Fruit fly (Drosophila melanogaster) whole organism, embryonic: ENCODE measurements around the gene CG8281.

Experiments
- CG10979 ChIP-seq: fragments of 200-800 bp; sonication (Bioruptor generic); optimal IDR thresholded peaks from 2 replicates; lab custom pipeline; 2018; ENCODE audit warnings: missing biosample characterization, mild to moderate bottlenecking, missing genetic modification characterization, moderate library complexity
- CG11504 ChIP-seq: fragments of 200-800 bp; sonication (Bioruptor generic); optimal IDR thresholded peaks from 3 replicates; lab custom pipeline; 2019; ENCODE audit warnings: missing biosample characterization, mild to moderate bottlenecking, missing genetic modification characterization, moderate library complexity
- CG11560 ChIP-seq: fragments of 200-800 bp; sonication (Bioruptor generic); IDR thresholded peaks from 3 replicates; pipeline ENCODE4 v1.3.6; 2022; ENCODE audit warnings: missing biosample characterization, missing genetic modification characterization
- CG11723 ChIP-seq: fragments of 200-800 bp; sonication (Bioruptor generic); optimal IDR thresholded peaks from 2 replicates; lab custom pipeline; 2017; ENCODE audit warnings: missing biosample characterization, mild to moderate bottlenecking, missing genetic modification characterization
- CG15696 ChIP-seq: fragments of 200-800 bp; sonication (Bioruptor generic); optimal IDR thresholded peaks from 2 replicates; lab custom pipeline; 2019; ENCODE audit warnings: missing biosample characterization, mild to moderate bottlenecking, missing genetic modification characterization, moderate library complexity
- CG16815 ChIP-seq: fragments of 200-800 bp; sonication (Bioruptor generic); optimal IDR thresholded peaks from 3 replicates; lab custom pipeline; 2017; ENCODE audit warnings: missing biosample characterization, mild to moderate bottlenecking, missing genetic modification characterization
- CG17612 ChIP-seq: fragments of 200-800 bp; sonication (Bioruptor generic); IDR thresholded peaks from 2 replicates; pipeline ENCODE4 v1.3.6; 2022; ENCODE audit warnings: missing biosample characterization, missing genetic modification characterization
- CG2199 ChIP-seq: fragments of 200-800 bp; sonication (Bioruptor generic); IDR thresholded peaks from 3 replicates; pipeline ENCODE4 v1.3.6; 2022; ENCODE audit warnings: missing biosample characterization, missing genetic modification characterization
- CG2678 ChIP-seq: fragments of 200-800 bp; sonication (Bioruptor generic); optimal IDR thresholded peaks from 3 replicates; lab custom pipeline; 2019; ENCODE audit warnings: missing biosample characterization, mild to moderate bottlenecking, missing genetic modification characterization, moderate library complexity
- CG2875 ChIP-seq: fragments of 200-800 bp; sonication (Bioruptor generic); optimal IDR thresholded peaks from 2 replicates; lab custom pipeline; 2017; ENCODE audit warnings: missing biosample characterization, mild to moderate bottlenecking, missing genetic modification characterization, missing genetic modification reagents
- CG32532 ChIP-seq: fragments of 200-800 bp; sonication (Bioruptor generic); IDR thresholded peaks from 2 replicates; pipeline ENCODE4 v1.3.6; 2022; ENCODE audit warnings: missing biosample characterization, missing genetic modification characterization
- CG3281 ChIP-seq: fragments of 200-800 bp; sonication (Bioruptor generic); optimal IDR thresholded peaks from 3 replicates; lab custom pipeline; 2017; ENCODE audit warnings: missing biosample characterization, mild to moderate bottlenecking, missing genetic modification characterization
- CG34224 ChIP-seq: fragments of 200-800 bp; sonication (Bioruptor generic); IDR thresholded peaks from 3 replicates; pipeline ENCODE4 v1.3.6; 2022; ENCODE audit warnings: missing biosample characterization, missing genetic modification characterization; ENCODE audit not compliant: partially characterized antibody
- CG34422 ChIP-seq: fragments of 200-800 bp; sonication (Bioruptor generic); IDR thresholded peaks from 3 replicates; pipeline ENCODE4 v1.3.6; 2022; ENCODE audit warnings: missing biosample characterization, missing genetic modification characterization
- CG3847 ChIP-seq: fragments of 200-800 bp; sonication (Bioruptor generic); IDR thresholded peaks from 2 replicates; pipeline ENCODE4 v1.3.6; 2022; ENCODE audit warnings: missing biosample characterization, missing genetic modification characterization
- CG5180 ChIP-seq: fragments of 200-800 bp; sonication (Bioruptor generic); optimal IDR thresholded peaks from 3 replicates; lab custom pipeline; 2017; ENCODE audit warnings: missing biosample characterization, missing genetic modification characterization, mild to moderate bottlenecking, moderate library complexity, missing genetic modification reagents
- CG6689 ChIP-seq: fragments of 200-800 bp; sonication (Bioruptor generic); IDR thresholded peaks from 2 replicates; pipeline ENCODE4 v1.3.6; 2022; ENCODE audit warnings: missing biosample characterization, missing genetic modification characterization
- CG6765 ChIP-seq: fragments of 200-800 bp; sonication (Bioruptor generic); optimal IDR thresholded peaks from 3 replicates; lab custom pipeline; 2017; ENCODE audit warnings: missing biosample characterization, mild to moderate bottlenecking, missing genetic modification characterization
- CG8281 ChIP-seq: fragments of 200-800 bp; sonication (Bioruptor generic); optimal IDR thresholded peaks from 2 replicates; lab custom pipeline; 2018; ENCODE audit warnings: missing biosample characterization, mild to moderate bottlenecking, missing genetic modification characterization, moderate library complexity
- CG8290 ChIP-seq, 3 experiments: fragments of 200-800 bp; sonication (Bioruptor generic); optimal IDR thresholded peaks; 2 replicates each; lab custom pipeline; 2016 to 2019; ENCODE audit warnings: missing biosample characterization in 3 of 3, missing genetic modification characterization in 3 of 3, mild to moderate bottlenecking in 2 of 3, moderate library complexity in 1 of 3
- CG9876 ChIP-seq: fragments of 200-800 bp; sonication (Bioruptor generic); optimal IDR thresholded peaks from 2 replicates; lab custom pipeline; 2016; ENCODE audit warnings: missing biosample characterization, missing genetic modification characterization
- Chrac-16 ChIP-seq: fragments of 200-800 bp; sonication (Bioruptor generic); optimal IDR thresholded peaks from 3 replicates; lab custom pipeline; 2016; ENCODE audit warnings: missing biosample characterization, missing genetic modification characterization
- Dbx ChIP-seq: fragments of 200-800 bp; sonication (Bioruptor generic); IDR thresholded peaks from 3 replicates; pipeline ENCODE4 v1.3.6; 2022; ENCODE audit warnings: missing biosample characterization, missing genetic modification characterization
- E2f1 ChIP-seq: fragments of 200-800 bp; sonication (Bioruptor generic); IDR thresholded peaks from 2 replicates; pipeline ENCODE4 v1.3.6; 2022; ENCODE audit warnings: missing biosample characterization, missing genetic modification characterization
- Lim3 ChIP-seq: fragments of 200-800 bp; sonication (Bioruptor generic); IDR thresholded peaks from 2 replicates; pipeline ENCODE4 v1.3.6; 2022; ENCODE audit warnings: missing biosample characterization, missing genetic modification characterization
- NFAT ChIP-seq: fragments of 200-800 bp; sonication (Bioruptor generic); IDR thresholded peaks from 2 replicates; pipeline ENCODE4 v1.3.6; 2022; ENCODE audit warnings: missing biosample characterization, missing genetic modification characterization
- Nf-YC ChIP-seq: fragments of 200-800 bp; optimal IDR thresholded peaks from 3 replicates; lab custom pipeline; 2019; ENCODE audit warnings: missing biosample characterization, mild to moderate bottlenecking, missing genetic modification characterization, moderate library complexity
- NfI ChIP-seq: fragments of 200-800 bp; sonication (Bioruptor generic); optimal IDR thresholded peaks from 3 replicates; lab custom pipeline; 2018; ENCODE audit warnings: missing biosample characterization, mild to moderate bottlenecking, missing genetic modification characterization, moderate library complexity
- Rfx ChIP-seq: fragments of 200-800 bp; sonication (Bioruptor generic); IDR thresholded peaks from 2 replicates; pipeline ENCODE4 v1.3.6; 2022; ENCODE audit warnings: missing biosample characterization, missing genetic modification characterization
- Usf ChIP-seq: fragments of 200-800 bp; sonication (Bioruptor generic); optimal IDR thresholded peaks from 2 replicates; lab custom pipeline; 2017; ENCODE audit warnings: missing genotype, missing biosample characterization, missing genetic modification characterization
- ara ChIP-seq: fragments of 200-800 bp; sonication (Bioruptor generic); IDR thresholded peaks from 2 replicates; pipeline ENCODE4 v1.3.6; 2022; ENCODE audit warnings: missing biosample characterization, missing genetic modification characterization
- bbx ChIP-seq: fragments of 200-800 bp; sonication (Bioruptor generic); IDR thresholded peaks from 2 replicates; pipeline ENCODE4 v1.3.6; 2022; ENCODE audit warnings: missing biosample characterization, missing genetic modification characterization; ENCODE audit not compliant: partially characterized antibody
- caup ChIP-seq: fragments of 200-800 bp; sonication (Bioruptor generic); optimal IDR thresholded peaks from 3 replicates; lab custom pipeline; 2017; ENCODE audit warnings: missing biosample characterization, mild to moderate bottlenecking, missing genetic modification characterization, moderate library complexity; ENCODE audit not compliant: severe bottlenecking
- disco-r ChIP-seq: fragments of 200-800 bp; sonication (Bioruptor generic); optimal IDR thresholded peaks from 2 replicates; lab custom pipeline; 2016; ENCODE audit warnings: missing biosample characterization, missing genetic modification characterization
- esg ChIP-seq: fragments of 200-800 bp; sonication (Bioruptor generic); conservative IDR thresholded peaks from 2 replicates; pipeline ENCODE4 v1.3.6; 2022; ENCODE audit warnings: missing biosample characterization, missing genetic modification characterization
- eve ChIP-seq, 2 experiments: fragments of >200 bp; optimal IDR thresholded peaks; 2 replicates each; lab custom pipeline; 2017; ENCODE audit warnings: missing biosample characterization in 2 of 2, missing genetic modification characterization in 2 of 2
- fd96Cb ChIP-seq: fragments of 200-800 bp; sonication (Bioruptor generic); optimal IDR thresholded peaks from 2 replicates; lab custom pipeline; 2018; ENCODE audit warnings: missing biosample characterization, mild to moderate bottlenecking, missing genetic modification characterization, moderate library complexity
- lola ChIP-seq, 3 experiments: fragments of >200 bp in 2 of 3; fragments of 200-800 bp in 1 of 3; sonication (Bioruptor generic) in 1 of 3; optimal IDR thresholded peaks; 2 replicates each; lab custom pipeline; 2017 to 2019; ENCODE audit warnings: missing biosample characterization in 3 of 3, missing genetic modification characterization in 3 of 3, mild to moderate bottlenecking in 1 of 3, moderate library complexity in 1 of 3
- pb ChIP-seq: fragments of 200-800 bp; sonication (Bioruptor generic); optimal IDR thresholded peaks from 3 replicates; lab custom pipeline; 2016; ENCODE audit warnings: missing biosample characterization, missing genetic modification characterization
- pnt ChIP-seq: fragments of 200-800 bp; sonication (Bioruptor generic); optimal IDR thresholded peaks from 3 replicates; lab custom pipeline; 2016; ENCODE audit warnings: missing biosample characterization, missing genetic modification characterization
- sc ChIP-seq, 3 experiments: fragments of >200 bp in 2 of 3; fragments of 200-800 bp in 1 of 3; sonication (Bioruptor generic) in 1 of 3; optimal IDR thresholded peaks; 2 replicates in 2 of 3; 3 replicates in 1 of 3; lab custom pipeline; 2017; ENCODE audit warnings: mild to moderate bottlenecking in 1 of 3, missing biosample characterization in 1 of 3, missing genetic modification characterization in 1 of 3, missing genetic modification reagents in 1 of 3
- scrt ChIP-seq: fragments of 200-800 bp; sonication (Bioruptor generic); optimal IDR thresholded peaks from 2 replicates; lab custom pipeline; 2018; ENCODE audit warnings: missing biosample characterization, mild to moderate bottlenecking, missing genetic modification characterization, moderate library complexity
- so ChIP-seq: fragments of 200-800 bp; sonication (Bioruptor generic); IDR thresholded peaks from 3 replicates; pipeline ENCODE4 v1.3.6; 2022; ENCODE audit warnings: missing biosample characterization, missing genetic modification characterization
- stc ChIP-seq: fragments of 200-800 bp; sonication (Bioruptor generic); IDR thresholded peaks from 2 replicates; pipeline ENCODE4 v1.3.6; 2022; ENCODE audit warnings: missing biosample characterization, missing genetic modification characterization
- tgo ChIP-seq: fragments of 200-800 bp; sonication (Bioruptor generic); IDR thresholded peaks from 3 replicates; pipeline ENCODE4 v1.3.6; 2022; ENCODE audit warnings: missing biosample characterization, missing genetic modification characterization
- vnd ChIP-seq: fragments of 200-800 bp; sonication (Bioruptor generic); IDR thresholded peaks from 3 replicates; pipeline ENCODE4 v1.3.6; 2022; ENCODE audit warnings: missing biosample characterization, missing genetic modification characterization; ENCODE audit not compliant: partially characterized antibody
- z ChIP-seq: fragments of 200-800 bp; sonication (Bioruptor generic); IDR thresholded peaks from 3 replicates; pipeline ENCODE4 v1.3.6; 2022; ENCODE audit warnings: missing biosample characterization, missing genetic modification characterization

Gene CG8281

dm6 chr3L:7875606-7876366, 36.5 kb upstream of the CG8281 start (continued):
- TF ChIP-seq tgo (GFP tag; lab: Robert Waterston, UW) (peak; percentile 47), Usf (GFP tag; lab: Kevin White, UChicago) (peak; percentile 12), vnd (no peak), pb (GFP tag; lab: Kevin White, UChicago) (no peak), E2f1 (GFP tag; lab: Robert Waterston, UW) (no peak), sc (optimal IDR thresholded peaks at IDR 0.05; lab: Kevin White, UChicago) (no peak), sc (GFP tag; optimal IDR thresholded peaks at IDR 0.05; lab: Kevin White, UChicago) (peak; percentile 44), CG6765 (no peak), NFAT (GFP tag; lab: Robert Waterston, UW) (no peak), CG2875 (GFP tag; lab: Kevin White, UChicago) (peak; percentile 11), stc (GFP tag; lab: Robert Waterston, UW) (0 out of 2 replicates have a peak, but pooled peaks have one; percentile 6), CG10979 (tag; lab: Kevin White, UChicago) (peak; percentile 75), CG32532 (GFP tag; lab: Robert Waterston, UW) (no peak), CG3847 (GFP tag; lab: Robert Waterston, UW) (no peak; the same call in 1 of the 2 replicates), Nf-YC (tag; lab: Kevin White, UChicago) (peak; percentile 20), Chrac-16 (GFP tag; lab: Kevin White, UChicago) (peak; percentile 50), fd96Cb (tag; lab: Kevin White, UChicago) (peak; percentile 64), disco-r (GFP tag; lab: Kevin White, UChicago) (no peak), CG34422 (GFP tag; lab: Robert Waterston, UW) (peak; percentile 43; the same call in 1 of the 3 replicates), CG2199 (0 out of 3 replicates have a peak, but pooled peaks have one; percentile 61), so (no peak), NfI (GFP tag; lab: Kevin White, UChicago) (peak; percentile 18), CG2678 (tag; lab: Kevin White, UChicago) (peak; percentile 76), esg (peak; percentile 47; the same call in 1 of the 2 replicates), CG15696 (tag; lab: Kevin White, UChicago) (peak; percentile 61), CG34224 (no peak), CG3281 (GFP tag; lab: Kevin White, UChicago) (peak; percentile 66), scrt (GFP tag; lab: Kevin White, UChicago) (peak; percentile 36), ara (GFP tag; lab: Robert Waterston, UW) (0 out of 2 replicates have a peak, but pooled peaks have one; percentile 4), CG6689 (GFP tag; lab: Robert Waterston, UW) (peak; percentile 39), caup (GFP tag; lab: Kevin White, UChicago) (no peak), CG11723 (GFP tag; lab: Kevin White, UChicago) (peak; percentile 35), CG5180 (peak; percentile 40), Lim3 (GFP tag; lab: Robert Waterston, UW) (no peak), CG11560 (no peak), z (GFP tag; lab: Robert Waterston, UW) (no peak), CG9876 (no peak), lola (GFP tag; optimal IDR thresholded peaks at IDR 0.05; lab: Kevin White, UChicago) (peak in 1 of 3 experiments; percentile 75), bbx (GFP tag; lab: Robert Waterston, UW) (no peak), CG11504 (peak; percentile 73), CG17612 (no peak), CG16815 (GFP tag; lab: Kevin White, UChicago) (peak; percentile 69), Dbx (GFP tag; lab: Robert Waterston, UW) (peak; percentile 31; the same call in 1 of the 3 replicates), Rfx (GFP tag; lab: Robert Waterston, UW) (peak; percentile 22; the same call in 1 of the 2 replicates), CG8281 (tag; lab: Kevin White, UChicago) (peak; percentile 11), eve (GFP tag; optimal IDR thresholded peaks at IDR 0.05; lab: Kevin White, UChicago) (peak in 1 of 2 experiments; percentile 50), CG8290 (GFP tag; optimal IDR thresholded peaks at IDR 0.05; lab: Kevin White, UChicago) (peak; percentile 5), CG8290 (tag; optimal IDR thresholded peaks at IDR 0.05; lab: Kevin White, UChicago) (no peak), pnt (GFP tag; lab: Kevin White, UChicago) (no peak)
